Fruit fly (Drosophila melanogaster) whole organism: ENCODE results near the gene zfh2.

ENCODE experiments used
- CG8478 ChIP-seq: fragments of >200 bp; optimal IDR thresholded peaks from 2 replicates; lab custom pipeline; 2018; ENCODE audit warnings: inconsistent platforms
- Dll ChIP-seq: fragments of >200 bp; optimal IDR thresholded peaks from 2 replicates; lab custom pipeline; 2017
- EcR ChIP-seq, 2 experiments: fragments of >200 bp; optimal IDR thresholded peaks; 2 replicates each; lab custom pipeline; 2017; ENCODE audit warnings: missing biosample characterization in 2 of 2, missing genetic modification characterization in 2 of 2, missing genetic modification reagents in 2 of 2
- pan ChIP-seq: fragments of >200 bp; optimal IDR thresholded peaks from 2 replicates; lab custom pipeline; 2017
- psq ChIP-seq: fragments of >200 bp; optimal IDR thresholded peaks from 2 replicates; lab custom pipeline; 2017
- usp ChIP-seq: fragments of >200 bp; optimal IDR thresholded peaks from 2 replicates; lab custom pipeline; 2017; ENCODE audit warnings: missing biosample characterization, missing genetic modification characterization, mixed read lengths

zfh2 gene

dm6 chr4:501479-501993 is at the start of gene zfh2:
Gene zfh2 (plus strand): TSS chr4:501810.
- TF ChIP-seq EcR (GFP tag; optimal IDR thresholded peaks at IDR 0.05; lab: Kevin White, UChicago) (no peak), CG8478 (lab: Kevin White, UChicago) (no peak), usp (GFP tag; lab: Kevin White, UChicago) (no peak), Dll (no peak), pan (no peak), psq (lab: Kevin White, UChicago) (no peak)

- TF ChIP-seq usp (GFP tag; lab: Kevin White, UChicago) = no peak
- TF ChIP-seq EcR (GFP tag; optimal IDR thresholded peaks at IDR 0.05; lab: Kevin White, UChicago) = no peak
- TF ChIP-seq psq (lab: Kevin White, UChicago) = no peak
- TF ChIP-seq Dll = no peak
- no peak for TF ChIP-seq CG8478 (lab: Kevin White, UChicago)
- TF ChIP-seq pan = no peak
Measured at dm6 chr4:453303-453702, 48.3 kb upstream of the zfh2 start.

DNA sequence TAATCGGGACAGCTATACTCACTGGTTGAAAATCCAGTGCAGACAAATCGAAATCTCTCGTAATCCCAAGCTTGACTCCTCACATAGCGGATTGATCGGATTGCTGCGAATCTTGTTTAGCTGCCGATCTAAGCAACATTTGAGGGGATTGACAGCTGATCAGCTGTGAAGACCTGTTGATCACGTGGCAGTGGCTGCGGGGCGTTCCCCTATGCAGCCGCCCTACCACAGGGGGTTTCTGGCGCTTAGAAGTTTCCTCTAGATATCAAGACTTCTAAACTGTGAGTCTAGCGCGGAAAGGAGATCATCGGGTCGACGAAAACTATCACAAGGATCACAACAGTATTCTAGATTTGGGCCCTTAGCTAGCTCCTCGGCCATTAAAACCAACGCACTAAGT is 43.0 kb upstream of the zfh2 start:
- TF ChIP-seq usp (GFP tag; lab: Kevin White, UChicago) (no peak), pan (no peak), CG8478 (lab: Kevin White, UChicago) (no peak), psq (lab: Kevin White, UChicago) (no peak), Dll (no peak), EcR (GFP tag; optimal IDR thresholded peaks at IDR 0.05; lab: Kevin White, UChicago) (no peak)

DNA sequence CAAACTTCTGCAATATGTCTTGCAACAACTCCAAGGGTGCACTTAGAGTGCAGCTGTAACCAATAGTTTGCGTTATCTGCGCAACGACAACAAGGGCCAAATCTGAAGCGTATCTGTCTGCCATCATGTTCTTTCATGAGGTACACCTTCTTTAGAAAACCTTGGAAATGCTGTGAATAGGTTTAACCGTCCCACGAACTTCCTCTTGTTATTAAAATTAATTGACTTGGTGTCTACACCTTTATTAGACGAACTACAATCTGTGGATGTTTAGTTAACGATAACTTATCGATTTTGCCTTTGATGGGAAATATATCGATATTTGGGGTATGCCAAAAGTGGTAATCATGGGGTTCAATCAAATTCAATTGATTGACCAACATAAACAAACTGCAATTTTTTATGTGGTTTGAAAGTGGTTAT is 35.1 kb upstream of the zfh2 start, which contains the start of gene Taf3:
Taf3 (minus strand) TSS at position 286 of the 423 bp plus-strand sequence.
- TF ChIP-seq usp (GFP tag; lab: Kevin White, UChicago) = no peak
- TF ChIP-seq psq (lab: Kevin White, UChicago) = no peak
- no peak for TF ChIP-seq EcR (GFP tag; optimal IDR thresholded peaks at IDR 0.05; lab: Kevin White, UChicago)
- no peak for TF ChIP-seq pan
- TF ChIP-seq CG8478 (lab: Kevin White, UChicago) = no peak
- TF ChIP-seq Dll = no peak

dm6 chr4:466976-467639 is 34.5 kb upstream of the zfh2 start, which contains the start of gene CG33941:
Gene CG33941 (plus strand): TSS chr4:467497.
- TF ChIP-seq CG8478 (lab: Kevin White, UChicago) (no peak), usp (GFP tag; lab: Kevin White, UChicago) (no peak), EcR (GFP tag; optimal IDR thresholded peaks at IDR 0.05; lab: Kevin White, UChicago) (no peak), pan (no peak), psq (lab: Kevin White, UChicago) (no peak), Dll (no peak)

dm6 chr4:468031-468430 is 33.6 kb upstream of the zfh2 start:
- TF ChIP-seq Dll (no peak), pan (no peak)

dm6 chr4:468634-469238 is 32.9 kb upstream of the zfh2 start:
- no peak for TF ChIP-seq psq (lab: Kevin White, UChicago)
- no peak for TF ChIP-seq usp (GFP tag; lab: Kevin White, UChicago)
- no peak for TF ChIP-seq EcR (GFP tag; optimal IDR thresholded peaks at IDR 0.05; lab: Kevin White, UChicago)
- TF ChIP-seq pan = no peak
- no peak for TF ChIP-seq Dll
- no peak for TF ChIP-seq CG8478 (lab: Kevin White, UChicago)

- TF ChIP-seq psq (lab: Kevin White, UChicago) = no peak
- TF ChIP-seq CG8478 (lab: Kevin White, UChicago) = no peak
- TF ChIP-seq pan = no peak
- no peak for TF ChIP-seq EcR (GFP tag; optimal IDR thresholded peaks at IDR 0.05; lab: Kevin White, UChicago)
- no peak for TF ChIP-seq usp (GFP tag; lab: Kevin White, UChicago)
- TF ChIP-seq Dll = no peak
Measured at dm6 chr4:481739-482138, 19.9 kb upstream of the zfh2 start.

dm6 chr4:482659-483134 is 18.9 kb upstream of the zfh2 start:
- TF ChIP-seq Dll (no peak), usp (GFP tag; lab: Kevin White, UChicago) (no peak), pan (no peak), psq (lab: Kevin White, UChicago) (no peak), CG8478 (lab: Kevin White, UChicago) (no peak), EcR (GFP tag; optimal IDR thresholded peaks at IDR 0.05; lab: Kevin White, UChicago) (no peak)

- no peak for TF ChIP-seq EcR (GFP tag; optimal IDR thresholded peaks at IDR 0.05; lab: Kevin White, UChicago)
- no peak for TF ChIP-seq Dll
- no peak for TF ChIP-seq CG8478 (lab: Kevin White, UChicago)
- no peak for TF ChIP-seq pan
- TF ChIP-seq usp (GFP tag; lab: Kevin White, UChicago) = no peak
- TF ChIP-seq psq (lab: Kevin White, UChicago) = no peak
Measured at dm6 chr4:483646-484045, 18.0 kb upstream of the zfh2 start.

dm6 chr4:485796-486195 is 15.8 kb upstream of the zfh2 start:
- TF ChIP-seq EcR (GFP tag; optimal IDR thresholded peaks at IDR 0.05; lab: Kevin White, UChicago) = no peak
- no peak for TF ChIP-seq psq (lab: Kevin White, UChicago)
- no peak for TF ChIP-seq CG8478 (lab: Kevin White, UChicago)
- no peak for TF ChIP-seq Dll
- TF ChIP-seq pan = no peak
- no peak for TF ChIP-seq usp (GFP tag; lab: Kevin White, UChicago)

DNA sequence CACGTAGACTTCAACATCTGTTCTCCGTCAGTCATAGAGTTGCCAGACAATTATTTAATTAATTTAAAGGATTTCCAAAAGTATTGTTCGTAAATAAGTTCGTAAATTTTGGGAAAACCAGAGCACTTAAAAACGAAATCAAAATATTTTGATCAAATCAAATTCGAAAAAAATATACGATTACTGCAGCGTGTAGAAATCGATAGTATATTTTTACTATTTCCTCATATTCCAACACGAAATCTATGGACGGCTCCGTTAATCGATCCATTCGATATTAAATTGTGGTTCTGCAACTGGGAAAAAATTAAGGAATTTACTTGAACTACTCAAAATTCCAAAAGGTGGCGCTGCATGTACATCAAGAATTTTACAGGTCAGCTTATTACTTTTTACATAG is 15.2 kb upstream of the zfh2 start:
- no peak for TF ChIP-seq Dll
- TF ChIP-seq pan = no peak
- TF ChIP-seq EcR (GFP tag; optimal IDR thresholded peaks at IDR 0.05; lab: Kevin White, UChicago) = no peak
- TF ChIP-seq CG8478 (lab: Kevin White, UChicago) = no peak
- TF ChIP-seq usp (GFP tag; lab: Kevin White, UChicago) = no peak
- no peak for TF ChIP-seq psq (lab: Kevin White, UChicago)
